Fruit fly (Drosophila melanogaster) whole organism, adult: ENCODE measurements around the gene Arr2.
A peak's percentile ranks its signal among the peaks of the same experiment; 100 is the strongest.

Experiments
- CG1620 ChIP-seq: fragments of 200-800 bp; sonication (Bioruptor generic); optimal IDR thresholded peaks from 2 replicates; lab custom pipeline; 2016; ENCODE audit warnings: missing biosample characterization, missing genetic modification characterization
- Mnt ChIP-seq: fragments of 200-800 bp; sonication (Bioruptor generic); optimal IDR thresholded peaks from 2 replicates; lab custom pipeline; 2016; ENCODE audit warnings: missing biosample characterization, mild to moderate bottlenecking, missing genetic modification characterization
- cnc ChIP-seq, 2 experiments: fragments of >200 bp; optimal IDR thresholded peaks; 2 replicates each; lab custom pipeline; 2017
- pad ChIP-seq: fragments of 200-800 bp; sonication (Bioruptor generic); optimal IDR thresholded peaks from 3 replicates; lab custom pipeline; 2017; ENCODE audit warnings: missing biosample characterization, missing genetic modification characterization, mild to moderate bottlenecking, moderate library complexity, missing genetic modification reagents

DNA sequence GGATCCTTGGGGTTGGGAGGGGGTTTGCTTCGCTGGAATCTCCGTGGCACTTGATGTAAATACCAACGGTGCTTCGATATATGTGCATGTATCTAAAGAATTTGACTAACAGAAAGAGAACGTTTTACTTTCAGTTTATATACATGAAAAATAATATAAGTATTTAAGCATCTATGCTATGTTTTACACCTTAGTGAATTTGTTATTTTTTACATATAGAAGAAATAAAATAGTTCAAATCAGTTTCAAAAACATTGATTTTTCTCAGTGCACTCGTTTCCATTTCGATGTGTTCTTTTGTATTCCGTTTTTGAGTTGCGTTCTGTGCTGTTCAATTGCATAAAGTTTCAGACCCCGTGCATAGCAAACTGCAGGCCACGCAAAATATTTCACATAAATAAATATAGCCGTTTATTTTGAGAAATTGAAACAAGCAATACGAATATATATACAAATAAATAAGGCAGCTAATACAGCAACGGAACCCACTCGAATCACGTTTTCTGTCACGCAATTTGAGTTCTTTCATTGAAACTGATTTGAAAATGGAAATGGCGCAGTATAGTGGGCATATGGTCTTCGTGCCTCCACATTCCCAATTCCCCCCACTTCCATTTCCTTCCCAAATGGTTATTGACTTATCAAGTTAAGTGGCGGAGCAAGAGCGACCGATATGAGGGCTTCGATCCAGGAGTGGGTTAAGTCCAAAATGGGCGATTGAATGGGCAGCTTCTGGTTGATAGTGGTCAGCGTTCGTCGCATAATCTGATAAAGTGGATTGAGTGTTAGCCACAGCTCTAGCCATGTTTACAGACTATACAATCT, 34.0 kb upstream of the Arr2 start:
- TF ChIP-seq cnc (optimal IDR thresholded peaks at IDR 0.05; lab: Kevin White, UChicago), result no peak
- peak; percentile 7 for TF ChIP-seq Mnt (GFP tag; lab: Kevin White, UChicago)
- no peak for TF ChIP-seq pad (GFP tag; lab: Kevin White, UChicago)
- TF ChIP-seq CG1620 (GFP tag; lab: Kevin White, UChicago), result no peak
